Fruit fly (Drosophila melanogaster) whole organism, embryonic: Measurements from ENCODE around the gene Gs2.

ENCODE experiments used
- Bdp1 ChIP-seq: fragments of 200-800 bp; sonication (Bioruptor generic); optimal IDR thresholded peaks from 3 replicates; lab custom pipeline; 2016; ENCODE audit warnings: missing biosample characterization, missing genetic modification characterization
- CG10462 ChIP-seq: fragments of 200-800 bp; sonication (Bioruptor generic); optimal IDR thresholded peaks from 2 replicates; lab custom pipeline; 2016; ENCODE audit warnings: missing biosample characterization, missing genetic modification characterization
- CG10543 ChIP-seq: fragments of 200-800 bp; sonication (Bioruptor generic); optimal IDR thresholded peaks from 3 replicates; lab custom pipeline; 2017; ENCODE audit warnings: missing biosample characterization, mild to moderate bottlenecking, missing genetic modification characterization, moderate library complexity
- CG11085 ChIP-seq: fragments of 200-800 bp; sonication (Bioruptor generic); IDR thresholded peaks from 2 replicates; pipeline ENCODE4 v1.3.6; 2022; ENCODE audit warnings: missing biosample characterization, missing genetic modification characterization
- CG11456 ChIP-seq: fragments of 200-800 bp; sonication (Bioruptor generic); IDR thresholded peaks from 3 replicates; pipeline ENCODE4 v1.3.6; 2022; ENCODE audit warnings: missing biosample characterization, missing genetic modification characterization
- CG12104 ChIP-seq: fragments of 200-800 bp; sonication (Bioruptor generic); optimal IDR thresholded peaks from 3 replicates; lab custom pipeline; 2016; ENCODE audit warnings: missing biosample characterization, missing genetic modification characterization
- CG12391 ChIP-seq: fragments of 200-800 bp; sonication (Bioruptor generic); optimal IDR thresholded peaks from 3 replicates; lab custom pipeline; 2018; ENCODE audit warnings: missing biosample characterization, mild to moderate bottlenecking, missing genetic modification characterization, moderate library complexity
- CG14050 ChIP-seq: fragments of 200-800 bp; sonication (Bioruptor generic); IDR thresholded peaks from 3 replicates; pipeline ENCODE4 v1.3.6; 2022; ENCODE audit warnings: missing biosample characterization, missing genetic modification characterization
- CG14860 ChIP-seq: fragments of 200-800 bp; sonication (Bioruptor generic); IDR thresholded peaks from 3 replicates; pipeline ENCODE4 v1.3.6; 2022; ENCODE audit warnings: missing biosample characterization, missing genetic modification characterization; ENCODE audit not compliant: partially characterized antibody
- CG1603 ChIP-seq: fragments of 200-800 bp; sonication (Bioruptor generic); optimal IDR thresholded peaks from 2 replicates; lab custom pipeline; 2019; ENCODE audit warnings: missing biosample characterization, mild to moderate bottlenecking, missing genetic modification characterization, moderate library complexity
- CG18476 ChIP-seq: fragments of 200-800 bp; sonication (Bioruptor generic); optimal IDR thresholded peaks from 2 replicates; lab custom pipeline; 2016; ENCODE audit warnings: missing biosample characterization, mild to moderate bottlenecking, missing genetic modification characterization
- CG18599 ChIP-seq: fragments of 200-800 bp; sonication (Bioruptor generic); optimal IDR thresholded peaks from 3 replicates; lab custom pipeline; 2017; ENCODE audit warnings: missing biosample characterization, missing genetic modification characterization, mild to moderate bottlenecking, moderate library complexity, missing genetic modification reagents
- CG34422 ChIP-seq: fragments of 200-800 bp; sonication (Bioruptor generic); IDR thresholded peaks from 3 replicates; pipeline ENCODE4 v1.3.6; 2022; ENCODE audit warnings: missing biosample characterization, missing genetic modification characterization
- CG7928 ChIP-seq: fragments of 200-800 bp; sonication (Bioruptor generic); optimal IDR thresholded peaks from 2 replicates; lab custom pipeline; 2017; ENCODE audit warnings: missing biosample characterization, mild to moderate bottlenecking, missing genetic modification characterization
- CG9437 ChIP-seq: fragments of 200-800 bp; sonication (Bioruptor generic); optimal IDR thresholded peaks from 2 replicates; lab custom pipeline; 2018; ENCODE audit warnings: missing biosample characterization, mild to moderate bottlenecking, missing genetic modification characterization
- CG9609 ChIP-seq: fragments of 200-800 bp; sonication (Bioruptor generic); optimal IDR thresholded peaks from 3 replicates; lab custom pipeline; 2016; ENCODE audit warnings: missing biosample characterization, missing genetic modification characterization
- D19A ChIP-seq: fragments of 200-800 bp; optimal IDR thresholded peaks from 3 replicates; lab custom pipeline; 2019; ENCODE audit warnings: missing biosample characterization, mild to moderate bottlenecking, missing genetic modification characterization, moderate library complexity
- Dbx ChIP-seq: fragments of 200-800 bp; sonication (Bioruptor generic); IDR thresholded peaks from 3 replicates; pipeline ENCODE4 v1.3.6; 2022; ENCODE audit warnings: missing biosample characterization, missing genetic modification characterization
- HLH4C ChIP-seq: fragments of 200-800 bp; sonication (Bioruptor generic); IDR thresholded peaks from 3 replicates; pipeline ENCODE4 v1.3.6; 2022; ENCODE audit warnings: missing biosample characterization, missing genetic modification characterization; ENCODE audit not compliant: partially characterized antibody
- Hey ChIP-seq: fragments of 200-800 bp; sonication (Bioruptor generic); optimal IDR thresholded peaks from 3 replicates; lab custom pipeline; 2018; ENCODE audit warnings: missing biosample characterization, mild to moderate bottlenecking, missing genetic modification characterization
- HmgD ChIP-seq: fragments of 200-800 bp; sonication (Bioruptor generic); optimal IDR thresholded peaks from 3 replicates; lab custom pipeline; 2016; ENCODE audit warnings: missing biosample characterization, missing genetic modification characterization
- Hr78 ChIP-seq, 2 experiments: fragments of 200-800 bp in 1 of 2; fragments of >200 bp in 1 of 2; sonication (Bioruptor generic) in 1 of 2; optimal IDR thresholded peaks; 2 replicates each; lab custom pipeline; 2017 to 2019; ENCODE audit warnings: missing biosample characterization in 2 of 2, missing genetic modification characterization in 2 of 2, mild to moderate bottlenecking in 1 of 2, moderate library complexity in 1 of 2
- Max ChIP-seq: fragments of 200-800 bp; sonication (Bioruptor generic); optimal IDR thresholded peaks from 2 replicates; lab custom pipeline; 2016; ENCODE audit warnings: missing biosample characterization, mild to moderate bottlenecking, missing genetic modification characterization
- Mes4 ChIP-seq: fragments of 200-800 bp; sonication (Bioruptor generic); optimal IDR thresholded peaks from 2 replicates; lab custom pipeline; 2016; ENCODE audit warnings: missing biosample characterization, missing genetic modification characterization
- NK7.1 ChIP-seq: fragments of 200-800 bp; sonication (Bioruptor generic); optimal IDR thresholded peaks from 3 replicates; lab custom pipeline; 2016; ENCODE audit warnings: missing biosample characterization, missing genetic modification characterization
- Side ChIP-seq: fragments of 200-800 bp; sonication (Bioruptor generic); optimal IDR thresholded peaks from 2 replicates; lab custom pipeline; 2016; ENCODE audit warnings: missing biosample characterization, missing genetic modification characterization
- Sin3A ChIP-seq: fragments of >200 bp; optimal IDR thresholded peaks from 2 replicates; lab custom pipeline; 2018
- Sry-β ChIP-seq: fragments of 200-800 bp; sonication (Bioruptor generic); optimal IDR thresholded peaks from 2 replicates; lab custom pipeline; 2018; ENCODE audit warnings: missing biosample characterization, mild to moderate bottlenecking, missing genetic modification characterization, moderate library complexity
- Sry-δ ChIP-seq: fragments of 200-800 bp; sonication (Bioruptor generic); optimal IDR thresholded peaks from 2 replicates; lab custom pipeline; 2016; ENCODE audit warnings: missing biosample characterization, missing genetic modification characterization
- TFAM ChIP-seq: fragments of 200-800 bp; sonication (Bioruptor generic); optimal IDR thresholded peaks from 2 replicates; lab custom pipeline; 2017; ENCODE audit warnings: missing biosample characterization, missing genetic modification characterization, inconsistent platforms
- YL-1 ChIP-seq: fragments of 200-800 bp; sonication (Bioruptor generic); optimal IDR thresholded peaks from 3 replicates; lab custom pipeline; 2017; ENCODE audit warnings: missing biosample characterization, mild to moderate bottlenecking, missing genetic modification characterization
- crp ChIP-seq, 2 experiments: fragments of 200-800 bp; sonication (Bioruptor generic); optimal IDR thresholded peaks; 2 replicates in 1 of 2; 3 replicates in 1 of 2; lab custom pipeline; 2017; ENCODE audit warnings: missing biosample characterization in 2 of 2, missing genetic modification characterization in 2 of 2, mild to moderate bottlenecking in 1 of 2, moderate library complexity in 1 of 2
- dan ChIP-seq: fragments of 200-800 bp; sonication (Bioruptor generic); IDR thresholded peaks from 2 replicates; pipeline ENCODE4 v1.3.6; 2022; ENCODE audit warnings: missing biosample characterization, missing genetic modification characterization
- danr ChIP-seq: fragments of 200-800 bp; sonication (Bioruptor generic); IDR thresholded peaks from 2 replicates; pipeline ENCODE4 v1.3.6; 2022; ENCODE audit warnings: missing biosample characterization, missing genetic modification characterization
- dimm ChIP-seq: fragments of 200-800 bp; sonication (Bioruptor generic); IDR thresholded peaks from 2 replicates; pipeline ENCODE4 v1.3.6; 2022; ENCODE audit warnings: missing biosample characterization, missing genetic modification characterization
- emc ChIP-seq: fragments of 200-800 bp; sonication (Bioruptor generic); optimal IDR thresholded peaks from 2 replicates; lab custom pipeline; 2016; ENCODE audit warnings: missing biosample characterization, missing genetic modification characterization
- gsb-n ChIP-seq: fragments of 200-800 bp; sonication (Bioruptor generic); optimal IDR thresholded peaks from 3 replicates; lab custom pipeline; 2018; ENCODE audit warnings: missing biosample characterization, mild to moderate bottlenecking, missing genetic modification characterization
- gt ChIP-seq: fragments of 200-800 bp; sonication (Bioruptor generic); IDR thresholded peaks from 2 replicates; pipeline ENCODE4 v1.3.6; 2022; ENCODE audit warnings: missing biosample characterization, missing genetic modification characterization
- hbn ChIP-seq: fragments of 200-800 bp; sonication (Bioruptor generic); IDR thresholded peaks from 2 replicates; pipeline ENCODE4 v1.3.6; 2022; ENCODE audit warnings: missing biosample characterization, missing genetic modification characterization; ENCODE audit not compliant: partially characterized antibody
- hkb ChIP-seq, 2 experiments: fragments of 200-800 bp in 1 of 2; fragments of >200 bp in 1 of 2; sonication (Bioruptor generic) in 1 of 2; IDR thresholded peaks in 1 of 2; optimal IDR thresholded peaks in 1 of 2; 2 replicates each; pipeline versions ENCODE4 v1.3.6 to Lab custom; 2017 to 2022; ENCODE audit warnings: missing biosample characterization in 1 of 2, missing genetic modification characterization in 1 of 2
- ken ChIP-seq: fragments of 200-800 bp; sonication (Bioruptor generic); IDR thresholded peaks from 3 replicates; pipeline ENCODE4 v1.3.6; 2022; ENCODE audit warnings: missing biosample characterization, missing genetic modification characterization
- org-1 ChIP-seq: fragments of 200-800 bp; sonication (Bioruptor generic); optimal IDR thresholded peaks from 2 replicates; lab custom pipeline; 2017; ENCODE audit warnings: missing biosample characterization, missing genetic modification characterization
- p53 ChIP-seq: fragments of 200-800 bp; sonication (Bioruptor generic); optimal IDR thresholded peaks from 2 replicates; lab custom pipeline; 2016; ENCODE audit warnings: missing biosample characterization, missing genetic modification characterization
- rib ChIP-seq: fragments of 200-800 bp; sonication (Bioruptor generic); IDR thresholded peaks from 2 replicates; pipeline ENCODE4 v1.3.6; 2022; ENCODE audit warnings: missing biosample characterization, missing genetic modification characterization
- sim ChIP-seq: fragments of 200-800 bp; sonication (Bioruptor generic); IDR thresholded peaks from 2 replicates; pipeline ENCODE4 v1.3.6; 2022; ENCODE audit warnings: missing biosample characterization, missing genetic modification characterization
- stwl ChIP-seq: fragments of 200-800 bp; sonication (Bioruptor generic); optimal IDR thresholded peaks from 3 replicates; lab custom pipeline; 2018; ENCODE audit warnings: missing biosample characterization, mild to moderate bottlenecking, missing genetic modification characterization, moderate library complexity
- tap ChIP-seq: fragments of 200-800 bp; optimal IDR thresholded peaks from 3 replicates; lab custom pipeline; 2019; ENCODE audit warnings: missing biosample characterization, mild to moderate bottlenecking, missing genetic modification characterization, moderate library complexity
- twi ChIP-seq: fragments of 200-800 bp; optimal IDR thresholded peaks from 2 replicates; lab custom pipeline; 2019; ENCODE audit warnings: missing biosample characterization, mild to moderate bottlenecking, missing genetic modification characterization, moderate library complexity
- unc-4 ChIP-seq: fragments of 200-800 bp; sonication (Bioruptor generic); IDR thresholded peaks from 2 replicates; pipeline ENCODE4 v1.3.6; 2022; ENCODE audit warnings: missing biosample characterization, missing genetic modification characterization; ENCODE audit not compliant: partially characterized antibody
- z ChIP-seq: fragments of 200-800 bp; sonication (Bioruptor generic); IDR thresholded peaks from 3 replicates; pipeline ENCODE4 v1.3.6; 2022; ENCODE audit warnings: missing biosample characterization, missing genetic modification characterization

Gs2 gene

DNA sequence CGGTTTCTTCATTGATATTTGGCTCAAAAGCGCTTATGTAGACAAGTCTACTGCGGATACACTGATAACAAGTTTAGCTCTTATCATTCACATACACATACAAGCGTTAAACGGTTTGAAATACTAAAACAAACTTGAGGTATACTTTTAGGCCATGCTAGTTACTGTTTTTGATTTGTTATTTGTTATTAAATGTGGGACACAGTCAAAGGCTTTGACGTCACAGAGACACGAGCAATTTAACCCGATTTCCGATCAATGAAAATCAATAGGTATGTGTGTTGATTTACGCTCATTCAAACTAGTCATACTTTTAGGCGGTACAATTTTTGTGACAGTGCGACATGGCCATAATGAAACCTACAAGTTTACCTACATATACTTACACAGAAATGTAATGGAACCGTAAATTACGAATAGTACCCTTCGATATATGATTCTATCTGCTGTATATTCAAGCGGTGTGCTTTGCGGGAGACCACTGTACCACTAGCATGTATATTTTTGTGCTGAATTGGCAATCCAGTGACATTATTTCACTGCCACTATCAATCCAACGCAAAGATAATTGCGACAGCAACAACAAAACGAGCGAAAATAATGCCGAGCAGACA is 24.3 kb downstream of the Gs2 start (continued):
- TF ChIP-seq CG12391 (tag; lab: Kevin White, UChicago) (peak; percentile 61), TFAM (GFP tag; lab: Kevin White, UChicago) (no peak), Dbx (peak; percentile 92), z (GFP tag; lab: Robert Waterston, UW) (no peak; the same call in 2 of the 3 replicates), HLH4C (GFP tag; lab: Robert Waterston, UW) (no peak), rib (peak; percentile 95), Bdp1 (GFP tag; lab: Kevin White, UChicago) (peak; percentile 35), tap (tag; lab: Kevin White, UChicago) (peak; percentile 55), crp (GFP tag; optimal IDR thresholded peaks at IDR 0.05; lab: Kevin White, UChicago) (no peak), org-1 (GFP tag; lab: Kevin White, UChicago) (peak; percentile 71), Hr78 (GFP tag; optimal IDR thresholded peaks at IDR 0.05; lab: Kevin White, UChicago) (peak in 1 of 2 experiments; percentile 32), CG18599 (GFP tag; lab: Kevin White, UChicago) (peak; percentile 91), CG11085 (peak; percentile 86), CG14050 (peak; percentile 68), CG10543 (peak; percentile 68), CG9609 (peak; percentile 84), CG18476 (GFP tag; lab: Kevin White, UChicago) (peak; percentile 31), D19A (peak; percentile 50), twi (no peak), CG10462 (GFP tag; lab: Kevin White, UChicago) (no peak), CG1603 (peak; percentile 72), emc (GFP tag; lab: Kevin White, UChicago) (peak; percentile 81), Sry-δ (GFP tag; lab: Kevin White, UChicago) (peak; percentile 39), dimm (GFP tag; lab: Robert Waterston, UW) (no peak), Side (GFP tag; lab: Kevin White, UChicago) (peak; percentile 8), Hey (tag; lab: Kevin White, UChicago) (peak; percentile 69), CG11456 (peak; percentile 92), Max (GFP tag; lab: Kevin White, UChicago) (peak; percentile 71), CG34422 (GFP tag; lab: Robert Waterston, UW) (peak; percentile 87), CG7928 (GFP tag; lab: Kevin White, UChicago) (peak; percentile 56), Mes4 (GFP tag; lab: Kevin White, UChicago) (peak; percentile 30), hbn (GFP tag; lab: Robert Waterston, UW) (no peak), ken (GFP tag; lab: Robert Waterston, UW) (peak; percentile 77), NK7.1 (GFP tag; lab: Kevin White, UChicago) (peak; percentile 68), gt (GFP tag; lab: Robert Waterston, UW) (no peak), Sin3A (lab: Kevin White, UChicago) (no peak), unc-4 (GFP tag; lab: Robert Waterston, UW) (no peak), stwl (tag; lab: Kevin White, UChicago) (no peak), CG14860 (no peak), dan (no peak), HmgD (peak; percentile 9), danr (GFP tag; lab: Robert Waterston, UW) (peak; percentile 51), CG9437 (GFP tag; lab: Kevin White, UChicago) (peak; percentile 3), sim (GFP tag; lab: Robert Waterston, UW) (no peak), Sry-β (GFP tag; lab: Kevin White, UChicago) (no peak), YL-1 (no peak), p53 (GFP tag; lab: Kevin White, UChicago) (no peak), CG12104 (GFP tag; lab: Kevin White, UChicago) (peak; percentile 35), gsb-n (tag; lab: Kevin White, UChicago) (no peak), hkb (optimal IDR thresholded peaks at IDR 0.05; lab: Kevin White, UChicago) (no peak), hkb (GFP tag; IDR thresholded peaks at IDR 0.05; lab: Robert Waterston, UW) (peak; percentile 50; the same call in 1 of the 2 replicates)
